Fruit fly (Drosophila melanogaster) whole organism, embryonic: ENCODE results near the gene Acyp2.
A peak's percentile ranks its signal among the peaks of the same experiment; 100 is the strongest.

Experiments
- ATbp ChIP-seq: fragments of 200-800 bp; sonication (Bioruptor generic); optimal IDR thresholded peaks from 2 replicates; lab custom pipeline; 2017; ENCODE audit warnings: missing biosample characterization, mild to moderate bottlenecking, missing genetic modification characterization, missing genetic modification reagents
- Awh ChIP-seq: fragments of 200-800 bp; sonication (Bioruptor generic); IDR thresholded peaks from 2 replicates; pipeline ENCODE4, ENCODE4 v1.3.6; 2022; ENCODE audit warnings: missing biosample characterization, missing genetic modification characterization
- B-H1 ChIP-seq: fragments of 200-800 bp; sonication (Bioruptor generic); IDR thresholded peaks from 3 replicates; pipeline ENCODE4 v1.3.6; 2022; ENCODE audit warnings: missing biosample characterization, missing genetic modification characterization
- CG10959 ChIP-seq: fragments of 200-800 bp; sonication (Bioruptor generic); IDR thresholded peaks from 2 replicates; pipeline ENCODE4 v1.3.6; 2022; ENCODE audit warnings: missing biosample characterization, missing genetic modification characterization
- CG10979 ChIP-seq: fragments of 200-800 bp; sonication (Bioruptor generic); optimal IDR thresholded peaks from 2 replicates; lab custom pipeline; 2018; ENCODE audit warnings: missing biosample characterization, mild to moderate bottlenecking, missing genetic modification characterization, moderate library complexity
- CG11247 ChIP-seq: fragments of 200-800 bp; sonication (Bioruptor generic); IDR thresholded peaks from 2 replicates; pipeline ENCODE4 v1.3.6; 2022; ENCODE audit warnings: missing biosample characterization, missing genetic modification characterization
- CG11456 ChIP-seq: fragments of 200-800 bp; sonication (Bioruptor generic); IDR thresholded peaks from 3 replicates; pipeline ENCODE4 v1.3.6; 2022; ENCODE audit warnings: missing biosample characterization, missing genetic modification characterization
- CG12391 ChIP-seq: fragments of 200-800 bp; sonication (Bioruptor generic); optimal IDR thresholded peaks from 3 replicates; lab custom pipeline; 2018; ENCODE audit warnings: missing biosample characterization, mild to moderate bottlenecking, missing genetic modification characterization, moderate library complexity
- CG15514 ChIP-seq: fragments of 200-800 bp; sonication (Bioruptor generic); optimal IDR thresholded peaks from 3 replicates; lab custom pipeline; 2017; ENCODE audit warnings: missing biosample characterization, missing genetic modification characterization, mild to moderate bottlenecking, moderate library complexity, missing genetic modification reagents
- CG16863 ChIP-seq: fragments of 200-800 bp; sonication (Bioruptor generic); optimal IDR thresholded peaks from 3 replicates; lab custom pipeline; 2016; ENCODE audit warnings: missing biosample characterization, missing genetic modification characterization
- CG17328 ChIP-seq: fragments of 200-800 bp; sonication (Bioruptor generic); IDR thresholded peaks from 2 replicates; pipeline ENCODE4 v1.3.6; 2022; ENCODE audit warnings: missing biosample characterization, missing genetic modification characterization
- CG2199 ChIP-seq: fragments of 200-800 bp; sonication (Bioruptor generic); IDR thresholded peaks from 3 replicates; pipeline ENCODE4 v1.3.6; 2022; ENCODE audit warnings: missing biosample characterization, missing genetic modification characterization
- CG3065 ChIP-seq: fragments of 200-800 bp; sonication (Bioruptor generic); optimal IDR thresholded peaks from 2 replicates; lab custom pipeline; 2016; ENCODE audit warnings: missing biosample characterization, missing genetic modification characterization
- CG32532 ChIP-seq: fragments of 200-800 bp; sonication (Bioruptor generic); IDR thresholded peaks from 2 replicates; pipeline ENCODE4 v1.3.6; 2022; ENCODE audit warnings: missing biosample characterization, missing genetic modification characterization
- CG34422 ChIP-seq: fragments of 200-800 bp; sonication (Bioruptor generic); IDR thresholded peaks from 3 replicates; pipeline ENCODE4 v1.3.6; 2022; ENCODE audit warnings: missing biosample characterization, missing genetic modification characterization
- CG8478 ChIP-seq: fragments of >200 bp; optimal IDR thresholded peaks from 2 replicates; lab custom pipeline; 2018
- D19B ChIP-seq: fragments of 200-800 bp; sonication (Bioruptor generic); optimal IDR thresholded peaks from 2 replicates; lab custom pipeline; 2017; ENCODE audit warnings: missing biosample characterization, mild to moderate bottlenecking, missing genetic modification characterization
- Drgx ChIP-seq: fragments of 200-800 bp; sonication (Bioruptor generic); IDR thresholded peaks from 2 replicates; pipeline ENCODE4 v1.3.6; 2022; ENCODE audit warnings: missing biosample characterization, missing genetic modification characterization
- Fer1 ChIP-seq: fragments of 200-800 bp; sonication (Bioruptor generic); optimal IDR thresholded peaks from 2 replicates; lab custom pipeline; 2017; ENCODE audit warnings: missing biosample characterization, mild to moderate bottlenecking, missing genetic modification characterization
- H2.0 ChIP-seq: fragments of 200-800 bp; sonication (Bioruptor generic); IDR thresholded peaks from 2 replicates; pipeline ENCODE4 v1.3.6; 2022; ENCODE audit warnings: missing biosample characterization, missing genetic modification characterization
- Hsf ChIP-seq: fragments of 200-800 bp; sonication (Bioruptor generic); optimal IDR thresholded peaks from 3 replicates; lab custom pipeline; 2016; ENCODE audit warnings: missing biosample characterization, missing genetic modification characterization
- Lim3 ChIP-seq: fragments of 200-800 bp; sonication (Bioruptor generic); IDR thresholded peaks from 2 replicates; pipeline ENCODE4 v1.3.6; 2022; ENCODE audit warnings: missing biosample characterization, missing genetic modification characterization
- MESR4 ChIP-seq: fragments of 200-800 bp; sonication (Bioruptor generic); optimal IDR thresholded peaks from 2 replicates; lab custom pipeline; 2018; ENCODE audit warnings: missing biosample characterization, mild to moderate bottlenecking, missing genetic modification characterization, moderate library complexity
- MTF-1 ChIP-seq: fragments of 200-800 bp; sonication (Bioruptor generic); optimal IDR thresholded peaks from 2 replicates; lab custom pipeline; 2018; ENCODE audit warnings: missing biosample characterization, mild to moderate bottlenecking, missing genetic modification characterization, borderline replicate concordance
- NC2β ChIP-seq: fragments of 200-800 bp; sonication (Bioruptor generic); optimal IDR thresholded peaks from 2 replicates; lab custom pipeline; 2016; ENCODE audit warnings: missing biosample characterization, missing genetic modification characterization
- Oli ChIP-seq: fragments of 200-800 bp; sonication (Bioruptor generic); optimal IDR thresholded peaks from 2 replicates; lab custom pipeline; 2018; ENCODE audit warnings: missing biosample characterization, mild to moderate bottlenecking, missing genetic modification characterization, moderate library complexity
- Poxn ChIP-seq: fragments of 200-800 bp; sonication (Bioruptor generic); IDR thresholded peaks from 2 replicates; pipeline ENCODE4 v1.3.6; 2022; ENCODE audit warnings: missing biosample characterization, missing genetic modification characterization
- Rfx ChIP-seq: fragments of 200-800 bp; sonication (Bioruptor generic); IDR thresholded peaks from 2 replicates; pipeline ENCODE4 v1.3.6; 2022; ENCODE audit warnings: missing biosample characterization, missing genetic modification characterization
- Side ChIP-seq: fragments of 200-800 bp; sonication (Bioruptor generic); optimal IDR thresholded peaks from 2 replicates; lab custom pipeline; 2016; ENCODE audit warnings: missing biosample characterization, missing genetic modification characterization
- Taf1 ChIP-seq: fragments of 200-800 bp; sonication (Bioruptor generic); IDR thresholded peaks from 2 replicates; pipeline ENCODE4 v1.3.6; 2022; ENCODE audit warnings: missing biosample characterization, missing genetic modification characterization
- Xbp1 ChIP-seq: fragments of 200-800 bp; sonication (Bioruptor generic); optimal IDR thresholded peaks from 3 replicates; lab custom pipeline; 2016; ENCODE audit warnings: missing biosample characterization, mild to moderate bottlenecking, missing genetic modification characterization
- Xrp1 ChIP-seq: fragments of 200-800 bp; sonication (Bioruptor generic); IDR thresholded peaks from 2 replicates; pipeline ENCODE4 v1.3.6; 2022; ENCODE audit warnings: missing biosample characterization, missing genetic modification characterization
- ash1 ChIP-seq: fragments of 200-800 bp; sonication (Bioruptor generic); optimal IDR thresholded peaks from 2 replicates; lab custom pipeline; 2018; ENCODE audit warnings: missing biosample characterization, mild to moderate bottlenecking, missing genetic modification characterization
- chif ChIP-seq, 2 experiments: fragments of 200-800 bp; sonication (Bioruptor generic); optimal IDR thresholded peaks; 3 replicates each; lab custom pipeline; 2016; ENCODE audit warnings: missing biosample characterization in 2 of 2, missing genetic modification characterization in 2 of 2
- dm ChIP-seq: fragments of 200-800 bp; sonication (Bioruptor generic); optimal IDR thresholded peaks from 3 replicates; lab custom pipeline; 2016; ENCODE audit warnings: missing biosample characterization, missing genetic modification characterization
- dmrt99B ChIP-seq: fragments of 200-800 bp; sonication (Bioruptor generic); optimal IDR thresholded peaks from 2 replicates; lab custom pipeline; 2018; ENCODE audit warnings: missing biosample characterization, mild to moderate bottlenecking, missing genetic modification characterization, moderate library complexity
- dpn ChIP-seq, 2 experiments: fragments of 200-800 bp; sonication (Bioruptor generic); optimal IDR thresholded peaks; 3 replicates each; lab custom pipeline; 2016; ENCODE audit warnings: missing biosample characterization in 2 of 2, missing genetic modification characterization in 2 of 2
- esg ChIP-seq: fragments of 200-800 bp; sonication (Bioruptor generic); conservative IDR thresholded peaks from 2 replicates; pipeline ENCODE4 v1.3.6; 2022; ENCODE audit warnings: missing biosample characterization, missing genetic modification characterization
- gem ChIP-seq: fragments of 200-800 bp; sonication (Bioruptor generic); optimal IDR thresholded peaks from 2 replicates; lab custom pipeline; 2019; ENCODE audit warnings: missing biosample characterization, mild to moderate bottlenecking, missing genetic modification characterization, moderate library complexity
- ind ChIP-seq: fragments of 200-800 bp; sonication (Bioruptor generic); optimal IDR thresholded peaks from 3 replicates; lab custom pipeline; 2016; ENCODE audit warnings: missing biosample characterization, missing genetic modification characterization
- lilli ChIP-seq: fragments of 200-800 bp; sonication (Bioruptor generic); optimal IDR thresholded peaks from 3 replicates; lab custom pipeline; 2016; ENCODE audit warnings: missing biosample characterization, missing genetic modification characterization
- lmd ChIP-seq: fragments of 200-800 bp; sonication (Bioruptor generic); IDR thresholded peaks from 2 replicates; pipeline ENCODE4 v1.3.6; 2022; ENCODE audit warnings: missing biosample characterization, missing genetic modification characterization
- phol ChIP-seq: fragments of 200-800 bp; sonication (Bioruptor generic); optimal IDR thresholded peaks from 3 replicates; lab custom pipeline; 2018; ENCODE audit warnings: missing biosample characterization, mild to moderate bottlenecking, missing genetic modification characterization, moderate library complexity
- prd ChIP-seq, 3 experiments: fragments of >200 bp in 2 of 3; fragments of 200-800 bp in 1 of 3; sonication (Bioruptor generic) in 1 of 3; optimal IDR thresholded peaks in 2 of 3; IDR thresholded peaks in 1 of 3; 2 replicates in 2 of 3; 3 replicates in 1 of 3; pipeline versions ENCODE4 v1.3.6 to Lab custom; 2017 to 2022; ENCODE audit warnings: missing biosample characterization in 1 of 3, missing genetic modification characterization in 1 of 3
- so ChIP-seq: fragments of 200-800 bp; sonication (Bioruptor generic); IDR thresholded peaks from 3 replicates; pipeline ENCODE4 v1.3.6; 2022; ENCODE audit warnings: missing biosample characterization, missing genetic modification characterization
- sob ChIP-seq: fragments of 200-800 bp; sonication (Bioruptor generic); IDR thresholded peaks from 2 replicates; pipeline ENCODE4 v1.3.6; 2022; ENCODE audit warnings: missing biosample characterization, missing genetic modification characterization
- tgo ChIP-seq: fragments of 200-800 bp; sonication (Bioruptor generic); IDR thresholded peaks from 3 replicates; pipeline ENCODE4 v1.3.6; 2022; ENCODE audit warnings: missing biosample characterization, missing genetic modification characterization
- ttk ChIP-seq: fragments of 200-800 bp; sonication (Bioruptor generic); IDR thresholded peaks from 2 replicates; pipeline ENCODE4 v2.1.2; 2022; ENCODE audit warnings: missing biosample characterization, missing genetic modification characterization
- vvl ChIP-seq: fragments of 200-800 bp; sonication (Bioruptor generic); IDR thresholded peaks from 2 replicates; pipeline ENCODE4 v1.3.6; 2022; ENCODE audit warnings: missing biosample characterization, missing genetic modification characterization
- wdn ChIP-seq: fragments of 200-800 bp; sonication (Bioruptor generic); IDR thresholded peaks from 2 replicates; pipeline ENCODE4 v1.3.6; 2022; ENCODE audit warnings: missing biosample characterization, missing genetic modification characterization
- zfh1 ChIP-seq: fragments of 200-800 bp; sonication (Bioruptor generic); IDR thresholded peaks from 3 replicates; pipeline ENCODE4 v1.3.6; 2022; ENCODE audit warnings: missing biosample characterization, missing genetic modification characterization

Gene Acyp2

DNA sequence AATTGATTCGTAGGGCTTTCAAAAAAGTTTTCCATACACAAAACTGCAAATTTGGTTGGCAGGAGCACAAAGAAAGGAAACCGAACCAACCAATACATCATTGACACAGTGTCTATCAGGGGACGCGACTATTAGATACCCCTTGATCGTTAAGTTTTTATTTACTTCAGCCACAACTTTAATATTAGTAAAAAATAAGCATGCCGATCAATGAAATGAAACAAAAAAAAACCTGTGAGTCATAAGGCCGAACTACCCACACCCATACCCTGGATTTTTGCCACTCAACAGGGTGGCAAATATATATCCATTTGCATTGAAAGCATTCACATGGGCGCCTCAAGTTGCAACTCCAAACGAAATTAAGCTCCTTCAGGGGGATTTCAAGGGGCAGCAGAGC is 23.8 kb downstream of the Acyp2 start (continued):
- TF ChIP-seq prd (optimal IDR thresholded peaks at IDR 0.05; lab: Kevin White, UChicago) (no peak), prd (GFP tag; IDR thresholded peaks at IDR 0.05; lab: Robert Waterston, UW) (peak; percentile 76; the same call in 2 of the 3 replicates), dm (GFP tag; lab: Kevin White, UChicago) (no peak), ind (GFP tag; lab: Kevin White, UChicago) (peak; percentile 17), Fer1 (GFP tag; lab: Kevin White, UChicago) (no peak), ATbp (GFP tag; lab: Kevin White, UChicago) (peak; percentile 1), lilli (GFP tag; lab: Kevin White, UChicago) (peak; percentile 28), Drgx (GFP tag; lab: Robert Waterston, UW) (peak; percentile 46; the same call in 1 of the 2 replicates), tgo (GFP tag; lab: Robert Waterston, UW) (0 out of 3 replicates have a peak, but pooled peaks have one; percentile 13), so (GFP tag; lab: Robert Waterston, UW) (no peak), ash1 (GFP tag; lab: Kevin White, UChicago) (no peak), zfh1 (peak; percentile 65; the same call in 1 of the 3 replicates), Oli (no peak), D19B (GFP tag; lab: Kevin White, UChicago) (peak; percentile 45), vvl (peak; percentile 29), Lim3 (no peak), Poxn (no peak), CG11456 (GFP tag; lab: Robert Waterston, UW) (peak; percentile 57; the same call in 1 of the 3 replicates), CG8478 (lab: Kevin White, UChicago) (no peak), wdn (GFP tag; lab: Robert Waterston, UW) (0 out of 2 replicates have a peak, but pooled peaks have one; percentile 5), CG10979 (peak; percentile 1), sob (GFP tag; lab: Robert Waterston, UW) (peak; percentile 50; the same call in 1 of the 2 replicates), ttk (GFP tag; lab: Robert Waterston, UW) (peak; percentile 50; the same call in 1 of the 2 replicates), Side (peak; percentile 7), esg (peak; percentile 24; the same call in 1 of the 2 replicates), phol (tag; lab: Kevin White, UChicago) (peak; percentile 7), B-H1 (GFP tag; lab: Robert Waterston, UW) (peak; percentile 16; the same call in 1 of the 3 replicates), NC2β (GFP tag; lab: Kevin White, UChicago) (no peak), dpn (GFP tag; optimal IDR thresholded peaks at IDR 0.05; lab: Kevin White, UChicago) (peak in 1 of 2 experiments; percentile 2), CG11247 (GFP tag; lab: Robert Waterston, UW) (peak; percentile 33; the same call in 1 of the 2 replicates), CG34422 (GFP tag; lab: Robert Waterston, UW) (peak; percentile 52; the same call in 1 of the 3 replicates), CG16863 (peak; percentile 6), Hsf (GFP tag; lab: Kevin White, UChicago) (peak; percentile 8), CG12391 (tag; lab: Kevin White, UChicago) (no peak), CG2199 (GFP tag; lab: Robert Waterston, UW) (peak; percentile 13; the same call in 1 of the 3 replicates), Xbp1 (peak; percentile 37), gem (tag; lab: Kevin White, UChicago) (peak; percentile 53), CG10959 (GFP tag; lab: Robert Waterston, UW) (peak; percentile 53; the same call in 1 of the 2 replicates), Xrp1 (GFP tag; lab: Robert Waterston, UW) (peak; percentile 67), CG17328 (peak; percentile 56), Awh (peak; percentile 37; the same call in 1 of the 2 replicates), CG15514 (GFP tag; lab: Kevin White, UChicago) (no peak), H2.0 (GFP tag; lab: Robert Waterston, UW) (no peak), MESR4 (no peak), CG3065 (no peak), lmd (no peak; the same call in 1 of the 2 replicates), chif (GFP tag; optimal IDR thresholded peaks at IDR 0.05; lab: Kevin White, UChicago) (peak; percentile 34 to 39), CG32532 (GFP tag; lab: Robert Waterston, UW) (peak; percentile 30; the same call in 1 of the 2 replicates), MTF-1 (no peak), Taf1 (GFP tag; lab: Robert Waterston, UW) (no peak), dmrt99B (tag; lab: Kevin White, UChicago) (no peak), Rfx (GFP tag; lab: Robert Waterston, UW) (0 out of 2 replicates have a peak, but pooled peaks have one; percentile 41)
